Worm (Caenorhabditis elegans) whole organism, L2 larva: Measurements from ENCODE around the gene C39F7.5.

Experiments used
- C34F6.9 ChIP-seq: fragments of 150-350 bp; optimal IDR thresholded peaks from 2 replicates; lab custom pipeline; 2014; ENCODE audit warnings: missing biosample characterization, missing genetic modification characterization
- F13H6.1 ChIP-seq: sonication (generic microtip); optimal IDR thresholded peaks from 2 replicates; lab custom pipeline; 2016; ENCODE audit warnings: missing genetic modification characterization, missing compliant biosample characterization
- R02D3.7 ChIP-seq: fragments of 150-350 bp; optimal IDR thresholded peaks from 2 replicates; lab custom pipeline; 2014; ENCODE audit warnings: missing biosample characterization, missing genetic modification characterization
- Y55F3AM.14 ChIP-seq: fragments of 200-800 bp; sonication (Bioruptor generic); optimal IDR thresholded peaks from 2 replicates; lab custom pipeline; 2018; ENCODE audit warnings: mild to moderate bottlenecking, missing genetic modification characterization, missing compliant biosample characterization
- alr-1 ChIP-seq: fragments of 150-350 bp; optimal IDR thresholded peaks from 2 replicates; lab custom pipeline; 2014; ENCODE audit warnings: missing biosample characterization, missing genetic modification characterization
- aly-2 ChIP-seq: fragments of 150-350 bp; optimal IDR thresholded peaks from 2 replicates; lab custom pipeline; 2014; ENCODE audit warnings: missing biosample characterization, missing genetic modification characterization
- ceh-16 ChIP-seq: fragments of 150-350 bp; optimal IDR thresholded peaks from 2 replicates; lab custom pipeline; 2014; ENCODE audit warnings: missing biosample characterization, missing genetic modification characterization
- ceh-82 ChIP-seq: fragments of 150-350 bp; optimal IDR thresholded peaks from 2 replicates; lab custom pipeline; 2014; ENCODE audit warnings: missing biosample characterization, missing genetic modification characterization
- dmd-4 ChIP-seq: sonication (generic microtip); optimal IDR thresholded peaks from 2 replicates; lab custom pipeline; 2017; ENCODE audit warnings: missing biosample characterization, missing genetic modification characterization
- egl-27 ChIP-seq: sonication (generic microtip); optimal IDR thresholded peaks from 3 replicates; lab custom pipeline; 2017; ENCODE audit warnings: missing biosample characterization, missing genetic modification reagents, missing genetic modification characterization
- lin-11 ChIP-seq: fragments of 150-350 bp; sonication (generic microtip); optimal IDR thresholded peaks from 2 replicates; lab custom pipeline; 2014; ENCODE audit warnings: missing biosample characterization, missing genetic modification characterization, inconsistent platforms, mixed read lengths
- lin-39 ChIP-seq: fragments of 150-350 bp; optimal IDR thresholded peaks from 2 replicates; lab custom pipeline; 2014; ENCODE audit warnings: missing biosample characterization, missing genetic modification reagents, missing genetic modification characterization
- mab-5 ChIP-seq: fragments of 150-350 bp; optimal IDR thresholded peaks from 2 replicates; lab custom pipeline; 2014; ENCODE audit warnings: missing biosample characterization, missing genetic modification characterization
- mbf-1 ChIP-seq: sonication (generic microtip); optimal IDR thresholded peaks from 2 replicates; lab custom pipeline; 2017; ENCODE audit warnings: missing biosample characterization, missing genetic modification characterization
- mdl-1 ChIP-seq, 2 experiments: fragments of 150-350 bp in 1 of 2; sonication (generic microtip) in 1 of 2; optimal IDR thresholded peaks; 2 replicates each; lab custom pipeline; 2017; ENCODE audit warnings: missing biosample characterization in 2 of 2, missing genetic modification characterization in 2 of 2
- nhr-11 ChIP-seq: fragments of 150-350 bp; optimal IDR thresholded peaks from 2 replicates; lab custom pipeline; 2014; ENCODE audit warnings: missing biosample characterization, missing genetic modification characterization
- nhr-12 ChIP-seq: fragments of 150-350 bp; optimal IDR thresholded peaks from 2 replicates; lab custom pipeline; 2014; ENCODE audit warnings: missing biosample characterization, missing genetic modification characterization
- nhr-129 ChIP-seq: fragments of 150-350 bp; optimal IDR thresholded peaks from 2 replicates; lab custom pipeline; 2014; ENCODE audit warnings: missing biosample characterization, missing genetic modification characterization
- nhr-21 ChIP-seq: fragments of 150-350 bp; optimal IDR thresholded peaks from 2 replicates; lab custom pipeline; 2014; ENCODE audit warnings: missing biosample characterization, missing genetic modification characterization
- nhr-23 ChIP-seq: fragments of 150-350 bp; optimal IDR thresholded peaks from 2 replicates; lab custom pipeline; 2014; ENCODE audit warnings: missing biosample characterization, missing genetic modification reagents, missing genetic modification characterization
- nhr-237 ChIP-seq: fragments of 150-350 bp; optimal IDR thresholded peaks from 2 replicates; lab custom pipeline; 2014; ENCODE audit warnings: missing biosample characterization, missing genetic modification characterization
- nhr-25 ChIP-seq: fragments of 150-350 bp; sonication (generic microtip); optimal IDR thresholded peaks from 3 replicates; lab custom pipeline; 2014; ENCODE audit warnings: missing biosample characterization, missing genetic modification characterization
- sem-4 ChIP-seq: fragments of 150-350 bp; optimal IDR thresholded peaks from 2 replicates; lab custom pipeline; 2014; ENCODE audit warnings: missing biosample characterization, missing genetic modification reagents, missing genetic modification characterization
- skn-1 ChIP-seq: sonication (generic microtip); optimal IDR thresholded peaks from 2 replicates; lab custom pipeline; 2017; ENCODE audit warnings: missing biosample characterization, missing genetic modification characterization
- sma-9 ChIP-seq, 2 experiments: fragments of 150-350 bp in 1 of 2; sonication (generic microtip) in 1 of 2; optimal IDR thresholded peaks; 2 replicates each; lab custom pipeline; 2014 to 2016; ENCODE audit warnings: missing genetic modification characterization in 2 of 2, mild to moderate bottlenecking in 1 of 2, missing biosample characterization in 1 of 2, missing compliant biosample characterization in 1 of 2, missing genetic modification reagents in 1 of 2, moderate library complexity in 1 of 2
- snpc-4 ChIP-seq: fragments of 150-350 bp; optimal IDR thresholded peaks from 2 replicates; lab custom pipeline; 2014; ENCODE audit warnings: missing biosample characterization, missing genetic modification characterization
- unc-39 ChIP-seq: fragments of 150-350 bp; optimal IDR thresholded peaks from 2 replicates; lab custom pipeline; 2014; ENCODE audit warnings: missing biosample characterization, missing genetic modification characterization
- unc-55 ChIP-seq: fragments of 150-350 bp; sonication (generic microtip); optimal IDR thresholded peaks from 3 replicates; lab custom pipeline; 2014; ENCODE audit warnings: missing biosample characterization, missing genetic modification reagents, missing genetic modification characterization
- unc-62 ChIP-seq: fragments of 150-350 bp; optimal IDR thresholded peaks from 2 replicates; lab custom pipeline; 2014; ENCODE audit warnings: missing biosample characterization, missing genetic modification reagents, missing genetic modification characterization
- ztf-1 ChIP-seq: fragments of 200-800 bp; sonication (Bioruptor generic); conservative IDR thresholded peaks from 2 replicates; pipeline ENCODE4 v1.3.6; 2022; ENCODE audit warnings: missing genetic modification characterization, missing compliant biosample characterization
- ztf-4 ChIP-seq: fragments of 150-350 bp; optimal IDR thresholded peaks from 2 replicates; lab custom pipeline; 2014; ENCODE audit warnings: missing biosample characterization, missing genetic modification characterization

Gene C39F7.5

DNA sequence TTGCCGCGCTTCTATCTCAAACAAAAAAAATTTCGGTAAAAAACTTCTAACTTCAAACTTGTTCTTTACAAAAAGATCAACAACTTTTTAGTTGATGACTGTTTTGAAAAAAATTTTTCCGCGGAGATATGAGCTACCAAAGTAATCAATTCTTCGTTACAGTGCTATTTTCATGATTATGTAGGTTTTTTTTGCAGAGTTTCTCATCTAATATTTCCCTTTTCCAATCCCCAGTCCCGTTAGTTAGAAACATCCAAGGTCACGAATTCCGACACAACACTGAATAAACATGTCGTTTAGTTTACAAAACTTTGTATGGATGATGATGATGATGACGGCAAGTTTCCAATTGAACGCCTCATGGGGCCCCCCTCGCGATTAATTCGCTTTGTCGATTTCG lies 32.0 kb upstream of the C39F7.5 start:
- TF ChIP-seq alr-1: no peak
- TF ChIP-seq mdl-1 (tag; optimal IDR thresholded peaks at IDR 0.05; lab: Kevin White, UChicago): no peak
- no peak for TF ChIP-seq skn-1 (tag; lab: Kevin White, UChicago)
- TF ChIP-seq egl-27: no peak
- TF ChIP-seq lin-11 (tag; lab: Kevin White, UChicago): no peak
- TF ChIP-seq ceh-16 (tag; lab: Kevin White, UChicago): no peak
- TF ChIP-seq nhr-12 (tag; lab: Kevin White, UChicago): no peak
- no peak for TF ChIP-seq Y55F3AM.14 (GFP tag; lab: Kevin White, UChicago)

DNA sequence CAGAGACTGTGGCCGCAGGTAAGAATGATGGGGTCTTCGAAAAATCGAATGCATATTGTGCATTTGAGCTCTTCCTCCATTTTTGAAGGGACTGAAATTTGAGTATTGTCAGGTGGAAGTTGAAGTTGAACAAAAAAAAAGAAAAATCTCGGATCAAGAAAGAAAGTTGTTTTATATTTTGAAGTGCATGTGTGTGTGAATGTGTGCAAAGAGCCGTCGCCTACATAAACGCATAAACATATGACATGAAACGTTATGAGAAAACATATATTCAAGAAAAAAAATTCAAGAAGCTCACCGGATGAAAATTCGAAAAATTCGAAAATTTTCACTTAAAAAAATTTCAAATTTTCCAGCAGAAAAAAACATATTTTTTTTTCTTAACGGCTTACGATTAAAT lies 29.2 kb upstream of the C39F7.5 start, which contains the start of gene madd-2:
madd-2 (minus strand) TSS at position 101 of the 400 bp plus-strand sequence.
- no peak for TF ChIP-seq nhr-11
- no peak for TF ChIP-seq unc-62 (GFP tag; lab: Kevin White, UChicago)
- no peak for TF ChIP-seq nhr-237 (tag; lab: Kevin White, UChicago)
- TF ChIP-seq C34F6.9 (tag; lab: Kevin White, UChicago): no peak

DNA sequence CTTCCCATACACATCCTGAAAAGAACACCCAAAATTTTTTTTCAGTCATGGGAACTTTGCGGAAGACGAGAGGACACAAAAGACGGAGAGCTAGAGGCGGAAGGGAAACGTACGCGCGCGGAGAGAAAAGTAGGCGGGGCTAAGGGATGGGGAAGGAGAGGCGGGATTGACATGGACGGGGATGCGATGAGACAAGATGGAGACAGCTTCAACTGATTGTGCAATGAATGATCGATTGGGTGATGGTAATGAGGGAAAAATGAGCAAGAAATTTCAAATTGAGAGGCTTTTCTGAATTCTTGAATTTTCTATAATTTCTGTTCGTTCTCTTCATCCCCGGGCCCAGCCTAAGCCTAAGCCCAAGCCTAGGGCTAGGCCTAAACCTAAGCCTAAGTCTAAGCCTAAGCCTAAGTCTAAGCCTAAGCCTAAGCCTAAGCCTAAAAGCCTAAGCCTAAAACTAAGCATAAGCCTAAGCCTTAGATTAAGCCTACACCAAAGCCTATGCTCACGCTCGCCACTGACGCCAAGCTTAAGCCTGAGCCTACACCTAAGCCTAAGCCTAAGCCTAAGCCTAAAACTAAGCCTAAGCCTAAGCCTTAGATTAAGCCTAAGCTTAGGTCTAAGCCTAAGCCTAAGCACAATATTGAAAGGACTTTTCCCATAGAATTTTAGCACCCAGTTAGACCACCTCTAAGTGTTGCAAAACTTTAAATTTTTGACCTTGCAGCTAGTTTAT lies 28.1 kb upstream of the C39F7.5 start:
- TF ChIP-seq F13H6.1 (tag; lab: Kevin White, UChicago): no peak
- no peak for TF ChIP-seq dmd-4 (tag; lab: Kevin White, UChicago)
- no peak for TF ChIP-seq unc-55 (GFP tag; lab: Kevin White, UChicago)
- no peak for TF ChIP-seq mab-5
- TF ChIP-seq lin-11 (tag; lab: Kevin White, UChicago): no peak
- TF ChIP-seq mbf-1 (tag; lab: Kevin White, UChicago): no peak
- no peak for TF ChIP-seq lin-39 (tag; lab: Kevin White, UChicago)
- TF ChIP-seq ceh-82 (tag; lab: Kevin White, UChicago): no peak
- no peak for TF ChIP-seq egl-27
- TF ChIP-seq ztf-4: no peak
- no peak for TF ChIP-seq nhr-23 (tag; lab: Kevin White, UChicago)
- no peak for TF ChIP-seq nhr-25
- no peak for TF ChIP-seq nhr-21 (tag; lab: Kevin White, UChicago)
- TF ChIP-seq aly-2 (tag; lab: Kevin White, UChicago): no peak
- no peak for TF ChIP-seq ztf-1 (GFP tag; lab: Robert Waterston, UW)
- TF ChIP-seq, all 48 proteins: peak for 0

DNA sequence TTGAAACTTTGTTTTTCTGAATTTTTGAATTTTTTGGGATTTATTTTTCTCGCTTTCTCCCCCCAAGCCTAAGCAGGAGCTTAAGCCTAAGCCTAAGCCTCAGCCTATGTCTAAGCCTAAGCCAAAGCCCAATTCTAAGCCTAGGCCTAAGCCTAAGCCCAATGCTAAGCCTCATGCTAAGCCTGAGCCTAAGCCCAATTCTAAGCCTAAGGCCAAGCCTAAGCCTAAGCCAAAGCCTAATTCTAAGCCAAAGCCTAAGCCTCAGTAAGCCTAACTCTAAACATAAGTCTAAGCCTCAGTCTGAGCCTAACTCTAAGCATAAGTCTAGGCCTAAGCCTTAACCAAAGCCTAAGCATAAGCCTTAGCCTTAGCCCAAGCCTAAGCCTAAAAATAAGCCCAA lies 22.1 kb upstream of the C39F7.5 start:
- TF ChIP-seq egl-27 (no peak), ztf-4 (no peak), unc-62 (GFP tag; lab: Kevin White, UChicago) (no peak), ceh-82 (tag; lab: Kevin White, UChicago) (no peak), sma-9 (GFP tag; optimal IDR thresholded peaks at IDR 0.05; lab: Kevin White, UChicago) (no peak), sma-9 (tag; optimal IDR thresholded peaks at IDR 0.05; lab: Kevin White, UChicago) (no peak), unc-39 (tag; lab: Kevin White, UChicago) (no peak), Y55F3AM.14 (GFP tag; lab: Kevin White, UChicago) (no peak), aly-2 (tag; lab: Kevin White, UChicago) (no peak)
- TF ChIP-seq, all 48 proteins: peak for 0

DNA sequence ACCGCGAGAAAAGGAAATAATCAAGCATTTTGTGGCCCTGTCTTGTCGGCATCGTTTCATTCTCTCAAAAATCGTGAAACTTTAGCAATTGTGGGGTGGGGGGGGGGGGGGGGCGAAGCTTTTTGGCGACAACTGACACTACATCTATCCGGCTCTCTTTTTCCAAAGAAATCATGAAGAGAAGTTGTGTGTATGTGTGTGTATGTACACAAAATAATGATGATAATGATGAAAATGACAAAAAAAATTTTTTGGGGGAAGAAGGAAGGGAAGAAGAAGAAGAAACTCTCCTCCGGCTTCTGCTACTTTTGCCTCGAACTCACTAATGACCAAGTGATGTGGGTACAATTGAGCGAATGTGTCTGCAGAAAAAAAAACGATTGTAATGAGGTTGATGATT lies 21.6 kb upstream of the C39F7.5 start:
- no peak for TF ChIP-seq snpc-4
- no peak for TF ChIP-seq R02D3.7 (tag; lab: Kevin White, UChicago)
- peak; percentile 12 for TF ChIP-seq sma-9 (GFP tag; optimal IDR thresholded peaks at IDR 0.05; lab: Kevin White, UChicago)
- TF ChIP-seq sma-9 (tag; optimal IDR thresholded peaks at IDR 0.05; lab: Kevin White, UChicago): no peak
- peak; percentile 35 for TF ChIP-seq nhr-129
- no peak for TF ChIP-seq ztf-4
- TF ChIP-seq egl-27: no peak
- no peak for TF ChIP-seq dmd-4 (tag; lab: Kevin White, UChicago)
- no peak for TF ChIP-seq sem-4 (tag; lab: Kevin White, UChicago)
